Fruit fly (Drosophila melanogaster) whole organism, embryonic: ENCODE measurements around the gene CG6283.

Source experiments
- CG10267 ChIP-seq: fragments of 200-800 bp; sonication (Bioruptor generic); optimal IDR thresholded peaks from 2 replicates; lab custom pipeline; 2018; ENCODE audit warnings: missing biosample characterization, mild to moderate bottlenecking, missing genetic modification characterization, moderate library complexity
- CG12659 ChIP-seq: fragments of 200-800 bp; sonication (Bioruptor generic); optimal IDR thresholded peaks from 3 replicates; lab custom pipeline; 2017; ENCODE audit warnings: mild to moderate bottlenecking, missing biosample characterization, missing genetic modification reagents, missing genetic modification characterization
- CG6813 ChIP-seq: fragments of 200-800 bp; sonication (Bioruptor generic); optimal IDR thresholded peaks from 2 replicates; lab custom pipeline; 2017; ENCODE audit warnings: missing biosample characterization, missing genetic modification characterization, mild to moderate bottlenecking, moderate library complexity, missing genetic modification reagents
- CG9932 ChIP-seq: fragments of 200-800 bp; sonication (Bioruptor generic); IDR thresholded peaks from 2 replicates; pipeline ENCODE4 v1.3.6; 2022; ENCODE audit warnings: missing biosample characterization, missing genetic modification characterization
- Eip74EF ChIP-seq, 2 experiments: fragments of 200-800 bp in 1 of 2; fragments of >200 bp in 1 of 2; sonication (Bioruptor generic) in 1 of 2; optimal IDR thresholded peaks; 2 replicates each; lab custom pipeline; 2017 to 2019; ENCODE audit warnings: missing biosample characterization in 2 of 2, missing genetic modification characterization in 2 of 2, mild to moderate bottlenecking in 1 of 2, moderate library complexity in 1 of 2
- hkb ChIP-seq, 2 experiments: fragments of 200-800 bp in 1 of 2; fragments of >200 bp in 1 of 2; sonication (Bioruptor generic) in 1 of 2; IDR thresholded peaks in 1 of 2; optimal IDR thresholded peaks in 1 of 2; 2 replicates each; pipeline versions ENCODE4 v1.3.6 to Lab custom; 2017 to 2022; ENCODE audit warnings: missing biosample characterization in 1 of 2, missing genetic modification characterization in 1 of 2
- mam ChIP-seq: fragments of 200-800 bp; sonication (Bioruptor generic); optimal IDR thresholded peaks from 3 replicates; lab custom pipeline; 2016; ENCODE audit warnings: missing biosample characterization, missing genetic modification characterization
- tna ChIP-seq: fragments of 200-800 bp; sonication (Bioruptor generic); IDR thresholded peaks from 2 replicates; pipeline ENCODE4 v1.3.6; 2022; ENCODE audit warnings: missing biosample characterization, missing genetic modification characterization; ENCODE audit not compliant: partially characterized antibody

DNA sequence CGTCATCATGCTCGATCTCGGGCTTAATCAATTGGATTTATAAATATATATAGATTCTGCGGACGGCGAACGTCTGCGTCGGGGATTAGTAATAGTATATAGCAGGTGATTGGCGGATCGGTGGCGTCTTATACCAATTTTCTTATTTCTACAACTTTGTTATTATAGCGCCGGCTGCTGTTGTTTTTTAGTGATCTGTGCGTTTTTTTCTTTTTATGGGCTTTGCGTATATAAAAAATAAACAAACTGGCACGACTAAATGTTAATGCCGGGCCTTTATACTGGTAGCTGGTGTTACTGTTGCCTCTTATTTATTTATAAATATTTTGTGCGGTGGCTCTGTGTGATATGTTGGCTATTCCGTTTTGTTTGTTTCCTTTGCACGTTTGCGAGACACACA, 48.0 kb upstream of the CG6283 start:
- no peak for TF ChIP-seq CG6813 (GFP tag; lab: Kevin White, UChicago)
- TF ChIP-seq mam = no peak
- TF ChIP-seq Eip74EF (GFP tag; optimal IDR thresholded peaks at IDR 0.05; lab: Kevin White, UChicago) = no peak
- no peak for TF ChIP-seq tna (GFP tag; lab: Robert Waterston, UW)
- TF ChIP-seq hkb (optimal IDR thresholded peaks at IDR 0.05; lab: Kevin White, UChicago) = no peak
- TF ChIP-seq hkb (GFP tag; IDR thresholded peaks at IDR 0.05; lab: Robert Waterston, UW) = no peak
- no peak for TF ChIP-seq CG10267 (tag; lab: Kevin White, UChicago)
- TF ChIP-seq CG9932 (GFP tag; lab: Robert Waterston, UW) = no peak
- TF ChIP-seq CG12659 (GFP tag; lab: Kevin White, UChicago) = no peak
